Worm (Caenorhabditis elegans) whole organism, L2 larva: ENCODE results near the gene C38D9.8.

Source experiments
- R02D3.7 ChIP-seq: fragments of 150-350 bp; optimal IDR thresholded peaks from 2 replicates; lab custom pipeline; 2014; ENCODE audit warnings: missing biosample characterization, missing genetic modification characterization
- alr-1 ChIP-seq: fragments of 150-350 bp; optimal IDR thresholded peaks from 2 replicates; lab custom pipeline; 2014; ENCODE audit warnings: missing biosample characterization, missing genetic modification characterization
- elt-3 ChIP-seq: sonication (generic microtip); optimal IDR thresholded peaks from 2 replicates; lab custom pipeline; 2017; ENCODE audit warnings: missing biosample characterization, missing genetic modification characterization
- nhr-10 ChIP-seq: sonication (generic microtip); optimal IDR thresholded peaks from 2 replicates; lab custom pipeline; 2017; ENCODE audit warnings: missing biosample characterization, missing genetic modification characterization
- nhr-237 ChIP-seq: fragments of 150-350 bp; optimal IDR thresholded peaks from 2 replicates; lab custom pipeline; 2014; ENCODE audit warnings: missing biosample characterization, missing genetic modification characterization
- nhr-6 ChIP-seq: fragments of 150-350 bp; optimal IDR thresholded peaks from 2 replicates; lab custom pipeline; 2014; ENCODE audit warnings: missing biosample characterization, missing genetic modification characterization
- snpc-4 ChIP-seq: fragments of 150-350 bp; optimal IDR thresholded peaks from 2 replicates; lab custom pipeline; 2014; ENCODE audit warnings: missing biosample characterization, missing genetic modification characterization
- unc-62 ChIP-seq: fragments of 150-350 bp; optimal IDR thresholded peaks from 2 replicates; lab custom pipeline; 2014; ENCODE audit warnings: missing biosample characterization, missing genetic modification reagents, missing genetic modification characterization
- ztf-4 ChIP-seq: fragments of 150-350 bp; optimal IDR thresholded peaks from 2 replicates; lab custom pipeline; 2014; ENCODE audit warnings: missing biosample characterization, missing genetic modification characterization

DNA sequence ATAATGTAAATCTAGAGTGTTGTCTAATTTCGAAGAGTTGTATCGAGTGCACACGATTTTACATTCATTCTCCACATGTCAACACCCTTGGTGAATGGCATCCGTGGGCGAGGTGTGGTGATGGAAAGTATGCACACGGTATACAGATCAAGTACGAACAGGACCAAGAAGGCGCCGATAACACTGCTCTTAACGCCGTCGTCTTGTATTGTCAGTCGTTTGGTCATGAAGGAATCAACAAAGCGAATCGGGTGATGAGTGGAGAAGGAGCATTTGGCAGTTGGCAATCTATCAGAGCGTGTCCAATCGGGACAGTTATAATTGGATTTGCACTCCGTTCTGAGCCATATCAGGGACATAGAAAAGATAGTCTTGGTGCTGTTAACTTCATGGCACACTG lies 19.5 kb downstream of the C38D9.8 start:
- TF ChIP-seq nhr-6 (tag; lab: Kevin White, UChicago) = no peak
- TF ChIP-seq elt-3 (tag; lab: Kevin White, UChicago) = no peak
- TF ChIP-seq ztf-4 (tag; lab: Kevin White, UChicago) = no peak
- no peak for TF ChIP-seq alr-1 (tag; lab: Kevin White, UChicago)
- no peak for TF ChIP-seq R02D3.7 (tag; lab: Kevin White, UChicago)
- no peak for TF ChIP-seq unc-62 (GFP tag; lab: Kevin White, UChicago)
- TF ChIP-seq snpc-4 (tag; lab: Kevin White, UChicago) = no peak
- TF ChIP-seq nhr-237 (tag; lab: Kevin White, UChicago) = no peak
- TF ChIP-seq nhr-10 (tag; lab: Kevin White, UChicago) = no peak
